Fruit fly (Drosophila melanogaster) whole organism, embryonic: ENCODE results near the gene CG34300.
A peak's percentile ranks its signal among the peaks of the same experiment; 100 is the strongest.

Experiments
- Asciz ChIP-seq: fragments of 200-800 bp; sonication (Bioruptor generic); optimal IDR thresholded peaks from 2 replicates; lab custom pipeline; 2017; ENCODE audit warnings: missing biosample characterization, mild to moderate bottlenecking, missing genetic modification characterization, missing genetic modification reagents
- Bdp1 ChIP-seq: fragments of 200-800 bp; sonication (Bioruptor generic); optimal IDR thresholded peaks from 3 replicates; lab custom pipeline; 2016; ENCODE audit warnings: missing biosample characterization, missing genetic modification characterization
- CG10366 ChIP-seq: fragments of 200-800 bp; sonication (Bioruptor generic); IDR thresholded peaks from 2 replicates; pipeline ENCODE4 v1.3.6; 2022; ENCODE audit warnings: missing biosample characterization, missing genetic modification characterization
- CG10565 ChIP-seq: fragments of 200-800 bp; sonication (Bioruptor generic); optimal IDR thresholded peaks from 3 replicates; lab custom pipeline; 2016; ENCODE audit warnings: missing biosample characterization, mild to moderate bottlenecking, missing genetic modification characterization
- CG11456 ChIP-seq: fragments of 200-800 bp; sonication (Bioruptor generic); IDR thresholded peaks from 3 replicates; pipeline ENCODE4 v1.3.6; 2022; ENCODE audit warnings: missing biosample characterization, missing genetic modification characterization
- CG11504 ChIP-seq: fragments of 200-800 bp; sonication (Bioruptor generic); optimal IDR thresholded peaks from 3 replicates; lab custom pipeline; 2019; ENCODE audit warnings: missing biosample characterization, mild to moderate bottlenecking, missing genetic modification characterization, moderate library complexity
- CG12744 ChIP-seq: fragments of 200-800 bp; sonication (Bioruptor generic); optimal IDR thresholded peaks from 2 replicates; lab custom pipeline; 2016; ENCODE audit warnings: missing biosample characterization, missing genetic modification characterization
- CG13296 ChIP-seq: fragments of 200-800 bp; sonication (Bioruptor generic); optimal IDR thresholded peaks from 3 replicates; lab custom pipeline; 2018; ENCODE audit warnings: missing biosample characterization, mild to moderate bottlenecking, missing genetic modification characterization
- CG14050 ChIP-seq: fragments of 200-800 bp; sonication (Bioruptor generic); IDR thresholded peaks from 3 replicates; pipeline ENCODE4 v1.3.6; 2022; ENCODE audit warnings: missing biosample characterization, missing genetic modification characterization
- CG15269 ChIP-seq: fragments of 200-800 bp; sonication (Bioruptor generic); optimal IDR thresholded peaks from 2 replicates; lab custom pipeline; 2018; ENCODE audit warnings: missing biosample characterization, mild to moderate bottlenecking, missing genetic modification characterization, moderate library complexity
- CG16813 ChIP-seq: fragments of 200-800 bp; sonication (Bioruptor generic); IDR thresholded peaks from 3 replicates; pipeline ENCODE4 v1.3.6; 2022; ENCODE audit warnings: missing biosample characterization, missing genetic modification characterization; ENCODE audit not compliant: partially characterized antibody
- CG17361 ChIP-seq: fragments of 200-800 bp; sonication (Bioruptor generic); IDR thresholded peaks from 3 replicates; pipeline ENCODE4 v1.3.6; 2022; ENCODE audit warnings: missing biosample characterization, missing genetic modification characterization
- CG17385 ChIP-seq: fragments of 200-800 bp; sonication (Bioruptor generic); optimal IDR thresholded peaks from 3 replicates; lab custom pipeline; 2018; ENCODE audit warnings: missing biosample characterization, mild to moderate bottlenecking, missing genetic modification characterization
- CG17612 ChIP-seq: fragments of 200-800 bp; sonication (Bioruptor generic); IDR thresholded peaks from 2 replicates; pipeline ENCODE4 v1.3.6; 2022; ENCODE audit warnings: missing biosample characterization, missing genetic modification characterization
- CG2199 ChIP-seq: fragments of 200-800 bp; sonication (Bioruptor generic); IDR thresholded peaks from 3 replicates; pipeline ENCODE4 v1.3.6; 2022; ENCODE audit warnings: missing biosample characterization, missing genetic modification characterization
- CG31365 ChIP-seq: fragments of 200-800 bp; sonication (Bioruptor generic); optimal IDR thresholded peaks from 2 replicates; lab custom pipeline; 2018; ENCODE audit warnings: missing biosample characterization, mild to moderate bottlenecking, missing genetic modification characterization
- CG4404 ChIP-seq: fragments of 200-800 bp; sonication (Bioruptor generic); IDR thresholded peaks from 2 replicates; pipeline ENCODE4 v1.3.6; 2022; ENCODE audit warnings: missing biosample characterization, missing genetic modification characterization
- CG4854 ChIP-seq: fragments of 200-800 bp; sonication (Bioruptor generic); optimal IDR thresholded peaks from 2 replicates; lab custom pipeline; 2016; ENCODE audit warnings: missing biosample characterization, missing genetic modification characterization, inconsistent platforms
- CG6791 ChIP-seq: fragments of 200-800 bp; sonication (Bioruptor generic); IDR thresholded peaks from 3 replicates; pipeline ENCODE4 v1.3.6; 2022; ENCODE audit warnings: missing biosample characterization, missing genetic modification characterization; ENCODE audit not compliant: partially characterized antibody
- CrebB ChIP-seq: fragments of 200-800 bp; sonication (Bioruptor generic); optimal IDR thresholded peaks from 3 replicates; lab custom pipeline; 2018; ENCODE audit warnings: missing biosample characterization, mild to moderate bottlenecking, missing genetic modification characterization
- Dad ChIP-seq: fragments of 200-800 bp; sonication (Bioruptor generic); optimal IDR thresholded peaks from 3 replicates; lab custom pipeline; 2016; ENCODE audit warnings: missing biosample characterization, missing genetic modification characterization
- Gsc ChIP-seq: fragments of 200-800 bp; sonication (Bioruptor generic); IDR thresholded peaks from 2 replicates; pipeline ENCODE4 v1.3.6; 2022; ENCODE audit warnings: missing biosample characterization, missing genetic modification characterization
- H2.0 ChIP-seq: fragments of 200-800 bp; sonication (Bioruptor generic); IDR thresholded peaks from 2 replicates; pipeline ENCODE4 v1.3.6; 2022; ENCODE audit warnings: missing biosample characterization, missing genetic modification characterization
- HHEX ChIP-seq: fragments of 200-800 bp; sonication (Bioruptor generic); optimal IDR thresholded peaks from 3 replicates; lab custom pipeline; 2017; ENCODE audit warnings: missing biosample characterization, mild to moderate bottlenecking, missing genetic modification characterization, missing genetic modification reagents
- Meics ChIP-seq: fragments of 200-800 bp; sonication (Bioruptor generic); optimal IDR thresholded peaks from 2 replicates; lab custom pipeline; 2017; ENCODE audit warnings: missing biosample characterization, mild to moderate bottlenecking, missing genetic modification characterization
- Ravus ChIP-seq: fragments of 200-800 bp; sonication (Bioruptor generic); IDR thresholded peaks from 2 replicates; pipeline ENCODE4 v1.3.6; 2022; ENCODE audit warnings: missing biosample characterization, missing genetic modification characterization
- Side ChIP-seq: fragments of 200-800 bp; sonication (Bioruptor generic); optimal IDR thresholded peaks from 2 replicates; lab custom pipeline; 2016; ENCODE audit warnings: missing biosample characterization, missing genetic modification characterization
- Taf1 ChIP-seq: fragments of 200-800 bp; sonication (Bioruptor generic); IDR thresholded peaks from 2 replicates; pipeline ENCODE4 v1.3.6; 2022; ENCODE audit warnings: missing biosample characterization, missing genetic modification characterization
- btn ChIP-seq: fragments of 200-800 bp; sonication (Bioruptor generic); optimal IDR thresholded peaks from 2 replicates; lab custom pipeline; 2016; ENCODE audit warnings: missing biosample characterization, missing genetic modification characterization
- cad ChIP-seq: fragments of >200 bp; optimal IDR thresholded peaks from 2 replicates; lab custom pipeline; 2017; ENCODE audit warnings: missing biosample characterization, missing genetic modification characterization
- croc ChIP-seq: fragments of 200-800 bp; sonication (Bioruptor generic); conservative IDR thresholded peaks from 3 replicates; pipeline ENCODE4 v1.3.6; 2022; ENCODE audit warnings: missing biosample characterization, missing genetic modification characterization
- esg ChIP-seq: fragments of 200-800 bp; sonication (Bioruptor generic); conservative IDR thresholded peaks from 2 replicates; pipeline ENCODE4 v1.3.6; 2022; ENCODE audit warnings: missing biosample characterization, missing genetic modification characterization
- fd3F ChIP-seq: fragments of 200-800 bp; sonication (Bioruptor generic); optimal IDR thresholded peaks from 2 replicates; lab custom pipeline; 2018; ENCODE audit warnings: missing biosample characterization, mild to moderate bottlenecking, missing genetic modification characterization, moderate library complexity
- fd96Cb ChIP-seq: fragments of 200-800 bp; sonication (Bioruptor generic); optimal IDR thresholded peaks from 2 replicates; lab custom pipeline; 2018; ENCODE audit warnings: missing biosample characterization, mild to moderate bottlenecking, missing genetic modification characterization, moderate library complexity
- lab ChIP-seq: fragments of 200-800 bp; sonication (Bioruptor generic); optimal IDR thresholded peaks from 3 replicates; lab custom pipeline; 2017; ENCODE audit warnings: missing biosample characterization, missing genetic modification characterization, mild to moderate bottlenecking, moderate library complexity, missing genetic modification reagents
- lola ChIP-seq, 3 experiments: fragments of >200 bp in 2 of 3; fragments of 200-800 bp in 1 of 3; sonication (Bioruptor generic) in 1 of 3; optimal IDR thresholded peaks; 2 replicates each; lab custom pipeline; 2017 to 2019; ENCODE audit warnings: missing biosample characterization in 3 of 3, missing genetic modification characterization in 3 of 3, mild to moderate bottlenecking in 1 of 3, moderate library complexity in 1 of 3
- odd ChIP-seq: fragments of 200-800 bp; sonication (Bioruptor generic); optimal IDR thresholded peaks from 2 replicates; lab custom pipeline; 2017; ENCODE audit warnings: missing biosample characterization, mild to moderate bottlenecking, missing genetic modification characterization
- onecut ChIP-seq: fragments of 200-800 bp; sonication (Bioruptor generic); IDR thresholded peaks from 2 replicates; pipeline ENCODE4 v1.3.6; 2022; ENCODE audit warnings: missing biosample characterization, missing genetic modification characterization
- pita ChIP-seq: fragments of 200-800 bp; sonication (Bioruptor generic); optimal IDR thresholded peaks from 2 replicates; lab custom pipeline; 2017; ENCODE audit warnings: missing biosample characterization, mild to moderate bottlenecking, missing genetic modification characterization
- pzg ChIP-seq: fragments of 200-800 bp; sonication (Bioruptor generic); optimal IDR thresholded peaks from 3 replicates; lab custom pipeline; 2018; ENCODE audit warnings: missing biosample characterization, mild to moderate bottlenecking, missing genetic modification characterization, moderate library complexity
- scrt ChIP-seq: fragments of 200-800 bp; sonication (Bioruptor generic); optimal IDR thresholded peaks from 2 replicates; lab custom pipeline; 2018; ENCODE audit warnings: missing biosample characterization, mild to moderate bottlenecking, missing genetic modification characterization, moderate library complexity
- sisA ChIP-seq: fragments of 200-800 bp; sonication (Bioruptor generic); IDR thresholded peaks from 2 replicates; pipeline ENCODE4 v1.3.6; 2022; ENCODE audit warnings: missing biosample characterization, missing genetic modification characterization
- slp2 ChIP-seq: fragments of 200-800 bp; sonication (Bioruptor generic); optimal IDR thresholded peaks from 2 replicates; lab custom pipeline; 2016; ENCODE audit warnings: missing biosample characterization, missing genetic modification characterization
- sna ChIP-seq: fragments of 200-800 bp; sonication (Bioruptor generic); IDR thresholded peaks from 2 replicates; pipeline ENCODE4 v1.3.6; 2022; ENCODE audit warnings: missing biosample characterization, missing genetic modification characterization; ENCODE audit not compliant: partially characterized antibody
- tna ChIP-seq: fragments of 200-800 bp; sonication (Bioruptor generic); IDR thresholded peaks from 2 replicates; pipeline ENCODE4 v1.3.6; 2022; ENCODE audit warnings: missing biosample characterization, missing genetic modification characterization; ENCODE audit not compliant: partially characterized antibody
- ttk ChIP-seq: fragments of 200-800 bp; sonication (Bioruptor generic); IDR thresholded peaks from 2 replicates; pipeline ENCODE4 v2.1.2; 2022; ENCODE audit warnings: missing biosample characterization, missing genetic modification characterization
- usp ChIP-seq: fragments of >200 bp; optimal IDR thresholded peaks from 2 replicates; lab custom pipeline; 2017; ENCODE audit warnings: missing biosample characterization, missing genetic modification characterization
- vvl ChIP-seq: fragments of 200-800 bp; sonication (Bioruptor generic); IDR thresholded peaks from 2 replicates; pipeline ENCODE4 v1.3.6; 2022; ENCODE audit warnings: missing biosample characterization, missing genetic modification characterization

CG34300 gene

dm6 chr3R:30276482-30277282 lies 29.8 kb downstream of the CG34300 start (continued):
- no peak for TF ChIP-seq pita (GFP tag; lab: Kevin White, UChicago)
- TF ChIP-seq Dad (GFP tag; lab: Kevin White, UChicago) = no peak
- no peak for TF ChIP-seq odd (GFP tag; lab: Kevin White, UChicago)
- TF ChIP-seq CG4404 (GFP tag; lab: Robert Waterston, UW) = no peak
- no peak for TF ChIP-seq scrt (GFP tag; lab: Kevin White, UChicago)
- peak; percentile 63 for TF ChIP-seq lab (GFP tag; lab: Kevin White, UChicago)
- peak; percentile 56 for TF ChIP-seq slp2 (GFP tag; lab: Kevin White, UChicago)
- no peak for TF ChIP-seq Gsc (GFP tag; lab: Robert Waterston, UW)
- TF ChIP-seq tna (GFP tag; lab: Robert Waterston, UW) = no peak
- peak; percentile 56 for TF ChIP-seq sna (GFP tag; lab: Robert Waterston, UW)
- peak; percentile 43 for TF ChIP-seq CG4854 (GFP tag; lab: Kevin White, UChicago)
- TF ChIP-seq H2.0 (GFP tag; lab: Robert Waterston, UW) = peak; percentile 43; the same call in 1 of the 2 replicates
- no peak for TF ChIP-seq esg
- TF ChIP-seq Side (GFP tag; lab: Kevin White, UChicago) = no peak
- TF ChIP-seq Taf1 = no peak
- TF ChIP-seq Ravus (GFP tag; lab: Robert Waterston, UW) = no peak
- TF ChIP-seq Meics (GFP tag; lab: Kevin White, UChicago) = peak; percentile 43
- peak; percentile 67 for TF ChIP-seq onecut (GFP tag; lab: Robert Waterston, UW)
- no peak for TF ChIP-seq pzg
- peak; percentile 11 for TF ChIP-seq CrebB (tag; lab: Kevin White, UChicago)
- TF ChIP-seq CG17385 (GFP tag; lab: Kevin White, UChicago) = peak; percentile 28
- TF ChIP-seq CG17361 (GFP tag; lab: Robert Waterston, UW) = no peak
- no peak for TF ChIP-seq btn
- no peak for TF ChIP-seq CG31365 (tag; lab: Kevin White, UChicago)
- 0 out of 3 replicates have a peak, but pooled peaks have one; percentile 14 for TF ChIP-seq CG14050 (GFP tag; lab: Robert Waterston, UW)
- TF ChIP-seq CG6791 = peak; percentile 20; the same call in 1 of the 3 replicates
- no peak for TF ChIP-seq ttk (GFP tag; lab: Robert Waterston, UW)
- TF ChIP-seq CG10366 = peak; percentile 58
- TF ChIP-seq cad (GFP tag; lab: Kevin White, UChicago) = no peak
- no peak for TF ChIP-seq Asciz (GFP tag; lab: Kevin White, UChicago)
- peak; percentile 37 for TF ChIP-seq CG15269 (tag; lab: Kevin White, UChicago)
- TF ChIP-seq vvl = peak; percentile 71
- peak; percentile 1 for TF ChIP-seq HHEX
- no peak for TF ChIP-seq CG12744 (GFP tag; lab: Kevin White, UChicago)
- no peak for TF ChIP-seq Bdp1 (GFP tag; lab: Kevin White, UChicago)
- peak; percentile 61 for TF ChIP-seq CG11504 (tag; lab: Kevin White, UChicago)
- TF ChIP-seq fd3F (GFP tag; lab: Kevin White, UChicago) = peak; percentile 26
- peak; percentile 72; the same call in 1 of the 3 replicates for TF ChIP-seq CG2199 (GFP tag; lab: Robert Waterston, UW)
- no peak for TF ChIP-seq CG17612 (GFP tag; lab: Robert Waterston, UW)
- TF ChIP-seq lola (GFP tag; optimal IDR thresholded peaks at IDR 0.05; lab: Kevin White, UChicago) = peak in 1 of 3 experiments; percentile 24
- no peak for TF ChIP-seq sisA (GFP tag; lab: Robert Waterston, UW)
- peak; percentile 60 for TF ChIP-seq CG11456 (GFP tag; lab: Robert Waterston, UW)
- TF ChIP-seq CG10565 (GFP tag; lab: Kevin White, UChicago) = no peak
- TF ChIP-seq fd96Cb (tag; lab: Kevin White, UChicago) = peak; percentile 3
- TF ChIP-seq CG16813 (GFP tag; lab: Robert Waterston, UW) = no peak
- TF ChIP-seq usp = no peak
- peak; percentile 31 for TF ChIP-seq CG13296 (GFP tag; lab: Kevin White, UChicago)
- TF ChIP-seq croc (GFP tag; lab: Robert Waterston, UW) = peak; percentile 25; the same call in 2 of the 3 replicates
